Worm (Caenorhabditis elegans): ENCODE data around the gene ilcr-2.

Gene ilcr-2

DNA sequence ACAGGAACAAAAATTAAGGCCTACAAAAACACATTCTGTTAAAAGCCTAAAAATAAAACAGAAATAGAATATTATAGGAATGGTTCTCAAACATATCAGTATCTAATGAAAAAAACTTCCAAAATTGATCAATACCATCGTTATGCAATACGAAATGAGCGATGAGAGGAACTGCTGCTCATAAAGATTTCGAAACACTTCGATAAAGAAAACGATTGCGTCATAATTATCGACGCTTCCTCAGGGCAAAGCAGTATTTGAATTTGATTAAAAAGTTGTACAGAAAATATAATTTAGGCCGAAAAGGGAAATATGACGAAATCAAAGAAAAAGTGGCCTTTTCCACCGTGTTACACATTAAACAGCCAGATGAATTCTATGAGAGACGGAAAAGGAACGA is 43.0 kb downstream of the ilcr-2 start:
- no peak for TF ChIP-seq ztf-23 (GFP tag; IDR thresholded peaks at IDR 0.05)
- TF ChIP-seq tab-1 (GFP tag; IDR thresholded peaks at IDR 0.05), result no peak

DNA sequence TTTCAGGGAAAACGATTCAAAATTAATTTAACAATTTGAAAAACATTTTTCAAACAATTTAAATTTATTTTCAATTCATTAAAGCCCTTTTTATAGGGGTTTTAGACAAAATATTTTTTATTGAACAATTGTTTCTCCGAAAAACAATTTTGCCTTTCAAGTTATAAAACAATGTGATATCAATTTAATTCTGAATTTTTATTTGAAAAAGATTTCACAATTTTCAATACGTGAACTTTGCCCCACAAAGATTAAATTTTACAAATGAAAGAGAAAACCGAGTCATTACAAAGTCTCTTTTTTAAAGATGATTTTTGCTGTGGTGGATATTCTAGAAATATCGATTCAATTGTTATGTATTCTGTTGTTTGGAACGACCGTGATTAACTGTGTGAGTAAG is 43.9 kb downstream of the ilcr-2 start, which contains the start of gene ZK177.2:
TSS of gene ZK177.2 (plus strand) at position 301 of the 400 bp plus-strand sequence.
- no peak for TF ChIP-seq ztf-29 (GFP tag; IDR thresholded peaks at IDR 0.05)

DNA sequence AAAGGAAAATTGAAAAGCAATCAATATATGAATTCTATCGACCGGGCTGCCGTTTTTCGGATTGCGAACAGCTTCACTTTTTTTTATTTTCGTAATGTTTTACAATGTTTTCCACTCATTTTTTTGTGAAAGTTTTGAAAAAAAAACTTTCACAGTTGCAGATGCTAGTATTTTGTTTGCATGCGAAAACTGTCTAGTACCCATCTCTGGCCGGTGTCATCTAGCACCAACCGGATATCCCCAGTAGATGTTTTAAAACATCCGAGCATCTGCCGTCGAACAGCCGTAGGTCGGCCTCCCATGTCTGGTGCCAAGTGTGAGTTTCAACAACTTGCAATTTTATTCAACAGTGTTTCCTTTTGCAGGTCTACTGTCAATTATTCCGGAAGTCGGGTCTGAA is 46.4 kb downstream of the ilcr-2 start, which contains the start of gene ZK177.12:
TSS of gene ZK177.12 (plus strand) at position 301 of the 400 bp plus-strand sequence.
- TF ChIP-seq tab-1 (GFP tag; IDR thresholded peaks at IDR 0.05) (no peak), ztf-23 (GFP tag; IDR thresholded peaks at IDR 0.05) (no peak), med-1 (GFP tag; optimal IDR thresholded peaks at IDR 0.05; ENCODE audit: insufficient read depth) (no peak), flt-1 (GFP tag; IDR thresholded peaks at IDR 0.05) (no peak), ref-1 (GFP tag; conservative IDR thresholded peaks at IDR 0.05) (no peak), klf-2 (GFP tag; conservative IDR thresholded peaks at IDR 0.05) (no peak), ztf-29 (GFP tag; IDR thresholded peaks at IDR 0.05) (no peak), cog-1 (tag; optimal IDR thresholded peaks at IDR 0.05) (no peak), T22C8.4 (GFP tag; IDR thresholded peaks at IDR 0.05) (no peak)

DNA sequence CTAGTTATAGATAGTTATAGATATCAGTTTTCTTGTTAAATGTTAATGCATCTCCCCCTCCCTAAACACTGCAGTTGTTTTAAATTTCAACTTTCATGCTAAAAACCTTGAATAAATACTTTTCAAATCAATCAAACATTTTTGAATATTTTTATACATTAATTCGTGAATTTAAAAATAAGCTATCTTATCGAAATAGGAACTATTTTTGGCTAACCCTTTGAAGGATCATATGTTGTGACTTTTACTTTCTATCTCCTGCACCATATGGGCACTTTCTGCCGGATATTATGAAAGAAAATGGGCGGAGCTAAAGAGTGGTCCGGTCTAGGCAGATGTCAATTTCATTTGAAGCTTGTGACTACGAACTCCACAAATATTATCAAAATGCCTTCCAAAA is 47.6 kb downstream of the ilcr-2 start, which contains the start of gene ZK177.11:
TSS of gene ZK177.11 (plus strand) at position 301 of the 400 bp plus-strand sequence.
- TF ChIP-seq med-1 (GFP tag; optimal IDR thresholded peaks at IDR 0.05; ENCODE audit: insufficient read depth) (no peak), klf-2 (GFP tag; conservative IDR thresholded peaks at IDR 0.05) (no peak), cog-1 (tag; optimal IDR thresholded peaks at IDR 0.05) (no peak), ztf-23 (GFP tag; IDR thresholded peaks at IDR 0.05) (no peak), tab-1 (GFP tag; IDR thresholded peaks at IDR 0.05) (no peak), ztf-29 (GFP tag; IDR thresholded peaks at IDR 0.05) (no peak), flt-1 (GFP tag; IDR thresholded peaks at IDR 0.05) (no peak), T22C8.4 (GFP tag; IDR thresholded peaks at IDR 0.05) (no peak), ref-1 (GFP tag; conservative IDR thresholded peaks at IDR 0.05) (no peak)

DNA sequence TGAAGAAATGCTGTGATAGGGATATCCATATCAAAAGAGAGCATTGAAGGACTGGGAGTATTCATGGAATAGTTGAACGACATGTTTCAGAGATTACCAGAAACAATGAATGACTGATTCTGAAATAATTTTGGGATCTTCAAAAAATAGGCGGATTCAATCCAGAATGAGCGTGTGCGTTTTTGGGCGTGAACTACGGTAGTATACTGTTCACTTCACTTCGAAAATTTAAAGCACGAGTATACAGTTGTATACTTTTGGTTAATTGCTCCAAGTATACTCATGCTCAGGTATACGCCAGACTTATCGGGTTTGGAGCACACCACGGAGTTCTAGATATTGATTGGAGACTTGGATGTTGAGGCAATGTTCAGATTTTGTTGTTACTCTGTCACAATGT is 50.3 kb downstream of the ilcr-2 start, which contains the start of gene tbx-35:
TSS of gene tbx-35 (minus strand) at position 101 of the 400 bp plus-strand sequence.
- TF ChIP-seq med-1 (GFP tag; optimal IDR thresholded peaks at IDR 0.05; ENCODE audit: insufficient read depth) (no peak), ztf-29 (GFP tag; IDR thresholded peaks at IDR 0.05) (no peak), T22C8.4 (GFP tag; IDR thresholded peaks at IDR 0.05) (no peak), tab-1 (GFP tag; IDR thresholded peaks at IDR 0.05) (no peak), ztf-23 (GFP tag; IDR thresholded peaks at IDR 0.05) (no peak), cog-1 (tag; optimal IDR thresholded peaks at IDR 0.05) (no peak), ref-1 (GFP tag; conservative IDR thresholded peaks at IDR 0.05) (no peak), flt-1 (GFP tag; IDR thresholded peaks at IDR 0.05) (no peak)

DNA sequence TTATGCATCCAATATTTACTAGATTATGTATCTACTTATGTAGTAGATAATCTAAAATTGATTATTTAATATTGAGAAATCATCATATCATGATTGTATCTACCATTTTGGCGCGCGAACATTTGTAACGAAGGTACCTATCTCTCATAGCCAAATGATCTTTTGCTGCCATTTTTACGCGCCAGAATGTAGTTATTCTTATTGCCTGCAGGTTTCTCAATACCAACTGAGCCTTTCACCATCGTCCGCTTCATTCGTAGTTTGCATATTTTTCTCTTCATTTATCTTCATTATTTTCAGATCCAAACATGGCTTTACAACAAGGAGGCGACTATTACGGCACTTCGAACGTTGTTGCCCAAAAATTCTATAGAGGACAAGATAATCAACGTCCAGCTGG is 52.8 kb downstream of the ilcr-2 start, which contains the start of gene ZK177.1:
TSS of gene ZK177.1 (plus strand) at position 301 of the 400 bp plus-strand sequence.
- no peak for TF ChIP-seq med-1 (GFP tag; optimal IDR thresholded peaks at IDR 0.05; ENCODE audit: insufficient read depth)
- no peak for TF ChIP-seq cog-1 (tag; optimal IDR thresholded peaks at IDR 0.05)
- no peak for TF ChIP-seq ztf-29 (GFP tag; IDR thresholded peaks at IDR 0.05)
- no peak for TF ChIP-seq flt-1 (GFP tag; IDR thresholded peaks at IDR 0.05)
- no peak for TF ChIP-seq klf-2 (GFP tag; conservative IDR thresholded peaks at IDR 0.05)
- TF ChIP-seq ztf-23 (GFP tag; IDR thresholded peaks at IDR 0.05), result no peak
- TF ChIP-seq tab-1 (GFP tag; IDR thresholded peaks at IDR 0.05), result no peak
- TF ChIP-seq T22C8.4 (GFP tag; IDR thresholded peaks at IDR 0.05), result no peak
- no peak for TF ChIP-seq ref-1 (GFP tag; conservative IDR thresholded peaks at IDR 0.05)

Measured in whole organism, midembryonic.